In the genomic region with DNA sequence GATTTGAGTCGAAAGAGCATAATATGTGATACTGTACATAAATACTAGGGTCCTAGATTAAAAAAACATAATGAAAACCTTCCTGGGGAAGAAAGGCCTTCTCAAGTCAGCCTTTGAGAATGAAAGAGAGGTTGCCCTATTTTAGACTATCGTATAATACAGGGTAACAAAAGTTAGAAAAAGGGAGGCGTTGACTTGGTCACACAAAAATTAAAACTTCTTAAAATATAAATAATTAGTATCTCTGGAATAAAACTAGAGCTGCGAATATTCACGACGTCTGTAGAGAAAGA, we compare ENCODE assay signal across 5 worm cellular contexts.
A peak's percentile ranks its signal among the peaks of the same experiment; 100 is the strongest.
TF ChIP-seq lines count a peak whose summit lies in the region.

No protein-coding gene starts in this region.

TF ChIP-seq in whole organism, L2 larva, 48 proteins besides CTCF, POLR2A, EP300 and RAD21:
- TF ChIP-seq nhr-12 (tag; optimal IDR thresholded peaks at IDR 0.05; lab: Kevin White, UChicago) (peak; percentile 14), zag-1 (tag; optimal IDR thresholded peaks at IDR 0.05; lab: Kevin White, UChicago) (peak; percentile 34), blmp-1 (tag; optimal IDR thresholded peaks at IDR 0.05; lab: Kevin White, UChicago; ENCODE audit: insufficient read depth) (no peak), ztf-1 (GFP tag; conservative IDR thresholded peaks at IDR 0.05; lab: Robert Waterston, UW) (no peak), nhr-77 (tag; optimal IDR thresholded peaks at IDR 0.05; lab: Kevin White, UChicago) (no peak)

TF ChIP-seq in whole organism, L3 larva, 47 proteins besides CTCF, POLR2A, EP300 and RAD21:
- no peak for TF ChIP-seq mml-1 (tag; optimal IDR thresholded peaks at IDR 0.05; lab: Kevin White, UChicago)
- TF ChIP-seq nhr-28 (tag; optimal IDR thresholded peaks at IDR 0.05; lab: Kevin White, UChicago): no peak
- no peak for TF ChIP-seq egl-27 (tag; optimal IDR thresholded peaks at IDR 0.05; lab: Kevin White, UChicago)
- TF ChIP-seq lin-39 (tag; optimal IDR thresholded peaks at IDR 0.05; lab: Kevin White, UChicago): no peak
- TF ChIP-seq fos-1 (tag; optimal IDR thresholded peaks at IDR 0.05; lab: Kevin White, UChicago): no peak
- peak; percentile 31 for TF ChIP-seq nhr-43 (tag; optimal IDR thresholded peaks at IDR 0.05; lab: Kevin White, UChicago; ENCODE audit: poor library complexity, severe bottlenecking)
- TF ChIP-seq daf-12 (tag; optimal IDR thresholded peaks at IDR 0.05; lab: Kevin White, UChicago): no peak
- no peak for TF ChIP-seq zag-1 (tag; optimal IDR thresholded peaks at IDR 0.05; lab: Kevin White, UChicago)
- no peak for TF ChIP-seq elt-1 (tag; optimal IDR thresholded peaks at IDR 0.05; lab: Kevin White, UChicago)
- no peak for TF ChIP-seq pha-4 (tag; optimal IDR thresholded peaks at IDR 0.05; lab: Kevin White, UChicago)
- TF ChIP-seq elt-2 (tag; optimal IDR thresholded peaks at IDR 0.05; lab: Kevin White, UChicago): no peak
- TF ChIP-seq pqm-1 (tag; optimal IDR thresholded peaks at IDR 0.05; lab: Kevin White, UChicago): no peak
- TF ChIP-seq nhr-67 (tag; optimal IDR thresholded peaks at IDR 0.05; lab: Kevin White, UChicago): no peak
- TF ChIP-seq nhr-23 (tag; optimal IDR thresholded peaks at IDR 0.05; lab: Kevin White, UChicago): peak; percentile 3
- TF ChIP-seq R02D3.7 (tag; optimal IDR thresholded peaks at IDR 0.05; lab: Kevin White, UChicago): no peak

TF ChIP-seq in whole organism, L4 larva, 104 proteins besides CTCF, POLR2A, EP300 and RAD21 (continues in another document):
- TF ChIP-seq pha-4 (GFP tag; IDR thresholded peaks at IDR 0.05; lab: Robert Waterston, UW) (peak; percentile 51; the same call in 1 of the 2 replicates), pha-4 (tag; optimal IDR thresholded peaks at IDR 0.05; lab: Kevin White, UChicago) (no peak), nhr-77 (tag; optimal IDR thresholded peaks at IDR 0.05; lab: Kevin White, UChicago) (peak; percentile 28), pqm-1 (tag; optimal IDR thresholded peaks at IDR 0.05; lab: Kevin White, UChicago) (no peak), ceh-32 (tag; optimal IDR thresholded peaks at IDR 0.05; lab: Kevin White, UChicago; ENCODE audit: poor library complexity) (no peak), daf-19 (GFP tag; conservative IDR thresholded peaks at IDR 0.05; lab: Robert Waterston, UW) (no peak; the same call in 1 of the 2 replicates), nhr-10 (tag; optimal IDR thresholded peaks at IDR 0.05; lab: Kevin White, UChicago) (peak; percentile 61), tra-1 (GFP tag; IDR thresholded peaks at IDR 0.05; lab: Robert Waterston, UW) (no peak), hmg-1.1 (GFP tag; IDR thresholded peaks at IDR 0.05; lab: Robert Waterston, UW) (no peak), R02D3.7 (tag; optimal IDR thresholded peaks at IDR 0.05; lab: Kevin White, UChicago) (no peak), F26F4.8 (GFP tag; conservative IDR thresholded peaks at IDR 0.05; lab: Robert Waterston, UW) (no peak), zfp-3 (GFP tag; conservative IDR thresholded peaks at IDR 0.05; lab: Robert Waterston, UW) (0 out of 2 replicates have a peak, but pooled peaks have one; percentile 6), fos-1 (tag; optimal IDR thresholded peaks at IDR 0.05; lab: Kevin White, UChicago) (no peak), dve-1 (tag; optimal IDR thresholded peaks at IDR 0.05; lab: Kevin White, UChicago; ENCODE audit: insufficient read depth) (peak; percentile 7), lsy-2 (tag; optimal IDR thresholded peaks at IDR 0.05; lab: Kevin White, UChicago) (peak in 1 of 2 experiments; percentile 22), nhr-28 (tag; optimal IDR thresholded peaks at IDR 0.05; lab: Kevin White, UChicago) (peak; percentile 3), Y75B8A.6 (GFP tag; IDR thresholded peaks at IDR 0.05; lab: Robert Waterston, UW) (no peak), mes-2 (tag; optimal IDR thresholded peaks at IDR 0.05; lab: Kevin White, UChicago; ENCODE audit: poor library complexity, severe bottlenecking) (no peak), daf-12 (tag; optimal IDR thresholded peaks at IDR 0.05; lab: Kevin White, UChicago) (no peak), mep-1 (tag; optimal IDR thresholded peaks at IDR 0.05; lab: Kevin White, UChicago) (peak; percentile 40), aly-2 (tag; optimal IDR thresholded peaks at IDR 0.05; lab: Kevin White, UChicago) (peak; percentile 30)

TF ChIP-seq in whole organism, early embryonic, 17 proteins besides CTCF, POLR2A, EP300 and RAD21:
- no peak for TF ChIP-seq flt-1 (GFP tag; IDR thresholded peaks at IDR 0.05; lab: Robert Waterston, UW)
- 0 out of 2 replicates have a peak, but pooled peaks have one; percentile 23 for TF ChIP-seq pes-1 (GFP tag; IDR thresholded peaks at IDR 0.05; lab: Robert Waterston, UW)

TF ChIP-seq in whole organism, young adult, 124 proteins besides CTCF, POLR2A, EP300 and RAD21:
- TF ChIP-seq hsf-1 (GFP tag; IDR thresholded peaks at IDR 0.05; lab: Robert Waterston, UW) (0 out of 2 replicates have a peak, but pooled peaks have one; percentile 8), ama-1 (optimal IDR thresholded peaks at IDR 0.05; lab: Kevin White, UChicago) (no peak), ama-1 (GFP tag; optimal IDR thresholded peaks at IDR 0.05; lab: Kevin White, UChicago) (peak in 1 of 2 experiments; percentile 5), ztf-25 (GFP tag; IDR thresholded peaks at IDR 0.05; lab: Robert Waterston, UW) (peak; percentile 53; the same call in 1 of the 2 replicates), K11D2.4 (GFP tag; IDR thresholded peaks at IDR 0.05; lab: Robert Waterston, UW) (0 out of 2 replicates have a peak, but pooled peaks have one; percentile 3), egrh-3 (GFP tag; IDR thresholded peaks at IDR 0.05; lab: Robert Waterston, UW) (no peak), nhr-120 (GFP tag; IDR thresholded peaks at IDR 0.05; lab: Robert Waterston, UW) (no peak), ztf-28 (GFP tag; IDR thresholded peaks at IDR 0.05; lab: Robert Waterston, UW) (0 out of 2 replicates have a peak, but pooled peaks have one; percentile 5)
